Worm (Caenorhabditis elegans): ENCODE data around the gene clec-174.

- TF ChIP-seq swsn-7 (tag; optimal IDR thresholded peaks at IDR 0.05) (no peak), rnt-1 (tag; optimal IDR thresholded peaks at IDR 0.05) (no peak), ztf-4 (tag; optimal IDR thresholded peaks at IDR 0.05) (no peak), ceh-63 (GFP tag; optimal IDR thresholded peaks at IDR 0.05) (no peak), nhr-12 (tag; optimal IDR thresholded peaks at IDR 0.05) (no peak), fos-1 (tag; optimal IDR thresholded peaks at IDR 0.05) (no peak)
These were observed 14.6 kb upstream of the clec-174 start, which contains the start of gene clec-73 for ce11 chrIV:3956095-3956494.

Data from whole organism, L1 larva.